Fruit fly (Drosophila melanogaster): Measurements from ENCODE around the gene CG14259.

dm6 chr3R:27092843-27093242 is 1.5 kb upstream of the CG14259 start, which contains the start of gene CG14258:
- TF ChIP-seq CG8478 (optimal IDR thresholded peaks at IDR 0.05) (no peak), CTCF (optimal IDR thresholded peaks at IDR 0.05) (no peak)
